Worm (Caenorhabditis elegans): Measurements from ENCODE around the gene ucr-2.3.

ucr-2.3 gene

ce11 chrIII:881460-881859 lies 1.8 kb downstream of the ucr-2.3 start (continued):
- peak; percentile 16 for TF ChIP-seq ZK185.1 (tag; optimal IDR thresholded peaks at IDR 0.05; ENCODE audit: poor library complexity, severe bottlenecking)
- TF ChIP-seq ama-1 (optimal IDR thresholded peaks at IDR 0.05): no peak
- peak in 1 of 2 experiments; percentile 66 for TF ChIP-seq ama-1 (GFP tag; optimal IDR thresholded peaks at IDR 0.05)
- TF ChIP-seq tbp1 (GFP tag; optimal IDR thresholded peaks at IDR 0.05): peak; percentile 15
- TF ChIP-seq snpc-1.1 (tag; optimal IDR thresholded peaks at IDR 0.05; ENCODE audit: insufficient read depth): peak; percentile 10
- TF ChIP-seq rpc-1 (optimal IDR thresholded peaks at IDR 0.05): no peak
- no peak for TF ChIP-seq rpc-1 (tag; optimal IDR thresholded peaks at IDR 0.05)
- TF ChIP-seq bed-2 (GFP tag; IDR thresholded peaks at IDR 0.05): no peak
- TF ChIP-seq egl-18 (GFP tag; IDR thresholded peaks at IDR 0.05): no peak

DNA sequence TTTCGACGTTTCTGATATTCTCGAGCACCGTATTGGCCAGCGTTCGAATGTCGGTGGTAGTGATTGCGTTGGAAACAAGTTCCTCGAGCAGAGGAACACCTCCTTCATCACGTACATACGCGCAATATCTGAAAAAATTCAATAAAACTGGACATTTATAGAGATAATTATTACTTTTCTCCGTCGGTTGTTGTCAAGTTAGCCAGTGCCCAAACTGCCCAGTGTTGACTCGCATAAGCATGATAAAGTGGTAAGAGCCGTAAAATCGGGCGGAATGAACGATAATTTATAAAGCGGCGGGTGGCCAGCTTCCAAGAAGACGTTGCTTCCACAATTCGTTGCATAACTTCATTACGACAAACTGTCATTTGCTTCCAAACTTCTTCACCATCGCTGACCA lies 3.9 kb downstream of the ucr-2.3 start:
- TF ChIP-seq lin-54 (GFP tag; optimal IDR thresholded peaks at IDR 0.05) (no peak), ceh-58 (GFP tag; IDR thresholded peaks at IDR 0.05) (no peak), nhr-27 (tag; optimal IDR thresholded peaks at IDR 0.05) (no peak)

- TF ChIP-seq let-526 (GFP tag; IDR thresholded peaks at IDR 0.05) (no peak), C17E4.6 (GFP tag; IDR thresholded peaks at IDR 0.05) (no peak), ama-1 (optimal IDR thresholded peaks at IDR 0.05) (no peak), ama-1 (GFP tag; optimal IDR thresholded peaks at IDR 0.05) (no peak), F57C9.4 (tag; optimal IDR thresholded peaks at IDR 0.05) (no peak), lsy-27 (tag; optimal IDR thresholded peaks at IDR 0.05; ENCODE audit: borderline replicate concordance, insufficient read depth) (no peak), xnd-1 (tag; optimal IDR thresholded peaks at IDR 0.05) (no peak), snpc-3.4 (tag; optimal IDR thresholded peaks at IDR 0.05) (no peak), him-1 (tag; optimal IDR thresholded peaks at IDR 0.05) (no peak), nhr-27 (tag; optimal IDR thresholded peaks at IDR 0.05) (no peak), let-607 (tag; optimal IDR thresholded peaks at IDR 0.05) (no peak), T26A5.8 (tag; optimal IDR thresholded peaks at IDR 0.05) (no peak), tbp1 (GFP tag; optimal IDR thresholded peaks at IDR 0.05) (no peak), ceh-27 (GFP tag; optimal IDR thresholded peaks at IDR 0.05) (no peak), ekl-4 (GFP tag; IDR thresholded peaks at IDR 0.05) (no peak), unc-130 (GFP tag; optimal IDR thresholded peaks at IDR 0.05) (no peak), somi-1 (GFP tag; optimal IDR thresholded peaks at IDR 0.05) (no peak), pha-4 (tag; optimal IDR thresholded peaks at IDR 0.05) (no peak), ztf-28 (GFP tag; IDR thresholded peaks at IDR 0.05) (no peak), atf-7 (tag; optimal IDR thresholded peaks at IDR 0.05) (no peak)
Observed at ce11 chrIII:886726-887125, 7.1 kb downstream of the ucr-2.3 start, which contains the start of gene zer-1. TSS of gene zer-1 (minus strand) at chrIII:886793.

DNA sequence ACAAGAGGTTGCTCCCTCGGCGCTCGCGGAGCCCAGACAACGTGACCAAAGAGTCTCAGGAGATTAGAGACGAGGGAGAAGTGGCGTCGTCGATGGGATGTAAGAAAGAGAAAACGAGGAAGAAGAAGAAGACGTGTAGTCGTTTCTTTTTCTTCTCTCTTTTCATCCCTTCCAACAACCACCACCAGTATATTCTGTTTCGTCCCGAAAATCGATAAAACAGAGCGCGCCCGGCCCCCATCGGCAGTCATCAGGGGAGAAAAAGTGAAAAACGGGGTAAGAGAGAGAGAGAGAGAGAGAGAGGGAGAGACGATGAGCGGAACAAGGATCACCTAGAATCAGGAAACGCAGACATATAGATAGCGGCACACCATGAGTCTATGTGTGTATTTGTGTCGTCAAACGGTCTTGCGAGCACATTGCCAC lies 8.2 kb downstream of the ucr-2.3 start:
- TF ChIP-seq T07F8.4 (tag; optimal IDR thresholded peaks at IDR 0.05): no peak
- TF ChIP-seq egrh-3 (GFP tag; IDR thresholded peaks at IDR 0.05): no peak
- TF ChIP-seq nfya-1 (tag; optimal IDR thresholded peaks at IDR 0.05; ENCODE audit: borderline replicate concordance, insufficient read depth): no peak
- TF ChIP-seq Y53G8AR.9 (GFP tag; conservative IDR thresholded peaks at IDR 0.05): 0 out of 2 replicates have a peak, but pooled peaks have one; percentile 30
- no peak for TF ChIP-seq lag-1 (GFP tag; IDR thresholded peaks at IDR 0.05)
- TF ChIP-seq cebp-1 (GFP tag; IDR thresholded peaks at IDR 0.05): no peak
- peak; percentile 76 for TF ChIP-seq cebp-1 (tag; optimal IDR thresholded peaks at IDR 0.05)
- peak; percentile 76 for TF ChIP-seq lin-40 (tag; optimal IDR thresholded peaks at IDR 0.05)
- peak; percentile 83 for TF ChIP-seq attf-5 (GFP tag; optimal IDR thresholded peaks at IDR 0.05)
- no peak for TF ChIP-seq K11D2.4 (GFP tag; IDR thresholded peaks at IDR 0.05)
- peak; percentile 93 for TF ChIP-seq zfh-2 (GFP tag; conservative IDR thresholded peaks at IDR 0.05)
- no peak for TF ChIP-seq F22D6.2 (tag; optimal IDR thresholded peaks at IDR 0.05)
- peak; percentile 88 for TF ChIP-seq hmg-1.2 (GFP tag; IDR thresholded peaks at IDR 0.05)
- TF ChIP-seq ztf-26 (tag; optimal IDR thresholded peaks at IDR 0.05): peak; percentile 56
- TF ChIP-seq attf-3 (GFP tag; conservative IDR thresholded peaks at IDR 0.05): 0 out of 2 replicates have a peak, but pooled peaks have one; percentile 26
- TF ChIP-seq pbrm-1 (GFP tag; IDR thresholded peaks at IDR 0.05): peak; percentile 41; the same call in 1 of the 2 replicates
- no peak for TF ChIP-seq tbx-9 (tag; optimal IDR thresholded peaks at IDR 0.05; ENCODE audit: borderline replicate concordance)
